Worm (Caenorhabditis elegans) whole organism, L1 larva: ENCODE measurements around the gene T14G12.6.
A peak's percentile ranks its signal among the peaks of the same experiment; 100 is the strongest.

ENCODE experiments used
- C16A3.4 ChIP-seq: fragments of 150-350 bp; optimal IDR thresholded peaks from 2 replicates; lab custom pipeline; 2014; ENCODE audit warnings: missing biosample characterization, missing genetic modification characterization
- C34B4.2 ChIP-seq: sonication (generic microtip); optimal IDR thresholded peaks from 2 replicates; lab custom pipeline; 2017; ENCODE audit warnings: mild to moderate bottlenecking, missing genetic modification characterization, missing compliant biosample characterization
- F16B12.6 ChIP-seq: fragments of 150-350 bp; optimal IDR thresholded peaks from 2 replicates; lab custom pipeline; 2014; ENCODE audit warnings: missing biosample characterization, missing genetic modification characterization
- Y116A8C.19 ChIP-seq: sonication (generic microtip); optimal IDR thresholded peaks from 2 replicates; lab custom pipeline; 2016; ENCODE audit warnings: missing compliant biosample characterization, missing genetic modification characterization, borderline replicate concordance
- alr-1 ChIP-seq: fragments of 200-800 bp; sonication (Bioruptor generic); optimal IDR thresholded peaks from 2 replicates; lab custom pipeline; 2018; ENCODE audit warnings: borderline replicate concordance, mild to moderate bottlenecking, missing genetic modification characterization, missing compliant biosample characterization
- aly-2 ChIP-seq: fragments of 150-350 bp; optimal IDR thresholded peaks from 2 replicates; lab custom pipeline; 2014; ENCODE audit warnings: missing biosample characterization, missing genetic modification characterization
- ama-1 ChIP-seq: fragments of 150-350 bp; optimal IDR thresholded peaks from 2 replicates; lab custom pipeline; 2014
- ceh-63 ChIP-seq: fragments of 200-800 bp; sonication (Bioruptor generic); optimal IDR thresholded peaks from 2 replicates; lab custom pipeline; 2018; ENCODE audit warnings: mild to moderate bottlenecking, missing genetic modification characterization, missing compliant biosample characterization
- ceh-8 ChIP-seq: fragments of 200-800 bp; sonication (Bioruptor generic); optimal IDR thresholded peaks from 2 replicates; lab custom pipeline; 2018; ENCODE audit warnings: mild to moderate bottlenecking, missing genetic modification characterization, moderate library complexity, missing compliant biosample characterization
- ceh-82 ChIP-seq, 3 experiments: fragments of 150-350 bp in 1 of 3; sonication (generic microtip) in 2 of 3; optimal IDR thresholded peaks; 2 replicates each; lab custom pipeline; 2014 to 2017; ENCODE audit warnings: missing biosample characterization in 3 of 3, missing genetic modification characterization in 3 of 3
- ceh-88 ChIP-seq: fragments of 200-800 bp; sonication (Bioruptor generic); IDR thresholded peaks from 2 replicates; pipeline ENCODE4 v1.3.6; 2022; ENCODE audit warnings: missing genetic modification characterization, missing compliant biosample characterization
- ceh-90 ChIP-seq: sonication (generic microtip); optimal IDR thresholded peaks from 2 replicates; lab custom pipeline; 2016; ENCODE audit warnings: missing genetic modification characterization, missing compliant biosample characterization
- efl-3 ChIP-seq: fragments of 200-800 bp; sonication (Bioruptor generic); optimal IDR thresholded peaks from 2 replicates; lab custom pipeline; 2018; ENCODE audit warnings: mild to moderate bottlenecking, missing genetic modification characterization, missing compliant biosample characterization
- egl-27 ChIP-seq, 2 experiments: fragments of 150-350 bp in 1 of 2; sonication (generic microtip); optimal IDR thresholded peaks; 3 replicates each; lab custom pipeline; 2017 to 2018; ENCODE audit warnings: missing biosample characterization in 2 of 2, missing genetic modification characterization in 2 of 2, missing genetic modification reagents in 2 of 2
- elt-3 ChIP-seq, 6 experiments: fragments of 150-350 bp in 1 of 6; sonication (generic microtip); optimal IDR thresholded peaks; 2 replicates each; lab custom pipeline; 2017 to 2018; ENCODE audit warnings: missing biosample characterization in 6 of 6, missing genetic modification characterization in 6 of 6, inconsistent platforms in 1 of 6
- fkh-10 ChIP-seq: sonication (generic microtip); optimal IDR thresholded peaks from 2 replicates; lab custom pipeline; 2017; ENCODE audit warnings: missing biosample characterization, missing genetic modification reagents, missing genetic modification characterization
- fkh-8 ChIP-seq: sonication (generic microtip); optimal IDR thresholded peaks from 2 replicates; lab custom pipeline; 2016; ENCODE audit warnings: mild to moderate bottlenecking, missing genetic modification characterization, missing compliant biosample characterization
- fos-1 ChIP-seq: fragments of 150-350 bp; optimal IDR thresholded peaks from 2 replicates; lab custom pipeline; 2014; ENCODE audit warnings: missing biosample characterization, missing genetic modification characterization
- hlh-4 ChIP-seq: sonication (generic microtip); optimal IDR thresholded peaks from 2 replicates; lab custom pipeline; 2016; ENCODE audit warnings: mild to moderate bottlenecking, missing genetic modification characterization, missing compliant biosample characterization
- hpl-2 ChIP-seq: fragments of 150-350 bp; optimal IDR thresholded peaks from 2 replicates; lab custom pipeline; 2014; ENCODE audit warnings: missing biosample characterization, missing genetic modification reagents, missing genetic modification characterization
- isw-1 ChIP-seq: fragments of 200-800 bp; sonication (Bioruptor generic); IDR thresholded peaks from 2 replicates; pipeline ENCODE4 v1.3.6; 2022; ENCODE audit warnings: missing genetic modification characterization, missing compliant biosample characterization
- jun-1 ChIP-seq: fragments of 150-350 bp; optimal IDR thresholded peaks from 2 replicates; lab custom pipeline; 2014; ENCODE audit warnings: missing biosample characterization, missing genetic modification reagents, missing genetic modification characterization
- lin-13 ChIP-seq: fragments of 150-350 bp; optimal IDR thresholded peaks from 2 replicates; lab custom pipeline; 2014; ENCODE audit warnings: missing biosample characterization, missing genetic modification reagents, missing genetic modification characterization
- lin-14 ChIP-seq: fragments of 200-800 bp; sonication (Bioruptor generic); optimal IDR thresholded peaks from 2 replicates; lab custom pipeline; 2018; ENCODE audit warnings: mild to moderate bottlenecking, missing genetic modification characterization, moderate library complexity, missing compliant biosample characterization
- lin-35 ChIP-seq, 2 experiments: fragments of 150-350 bp; optimal IDR thresholded peaks; 2 replicates each; lab custom pipeline; 2014; ENCODE audit warnings: missing biosample characterization in 2 of 2, missing genetic modification characterization in 2 of 2, missing genetic modification reagents in 2 of 2
- lsy-2 ChIP-seq, 2 experiments: fragments of 150-350 bp; optimal IDR thresholded peaks; 2 replicates each; lab custom pipeline; 2014; ENCODE audit warnings: missing biosample characterization in 2 of 2, missing genetic modification characterization in 2 of 2
- mdl-1 ChIP-seq, 2 experiments: fragments of 150-350 bp; optimal IDR thresholded peaks; 2 replicates each; lab custom pipeline; 2014 to 2017; ENCODE audit warnings: missing biosample characterization in 2 of 2, missing genetic modification characterization in 2 of 2, inconsistent platforms in 1 of 2
- mef-2 ChIP-seq: fragments of 150-350 bp; optimal IDR thresholded peaks from 2 replicates; lab custom pipeline; 2014; ENCODE audit warnings: missing biosample characterization, missing genetic modification characterization
- nhr-11 ChIP-seq: fragments of 150-350 bp; optimal IDR thresholded peaks from 2 replicates; lab custom pipeline; 2014; ENCODE audit warnings: missing biosample characterization, missing genetic modification characterization
- nhr-19 ChIP-seq: fragments of 200-800 bp; sonication (Bioruptor generic); conservative IDR thresholded peaks from 2 replicates; pipeline ENCODE4 v1.3.6; 2022; ENCODE audit warnings: missing genetic modification characterization, missing compliant biosample characterization
- nhr-237 ChIP-seq: fragments of 150-350 bp; optimal IDR thresholded peaks from 2 replicates; lab custom pipeline; 2014; ENCODE audit warnings: missing biosample characterization, missing genetic modification characterization
- nhr-28 ChIP-seq: fragments of 150-350 bp; optimal IDR thresholded peaks from 2 replicates; lab custom pipeline; 2014; ENCODE audit warnings: missing biosample characterization, missing genetic modification characterization
- nhr-47 ChIP-seq: sonication (generic microtip); optimal IDR thresholded peaks from 2 replicates; lab custom pipeline; 2016; ENCODE audit warnings: mild to moderate bottlenecking, missing genetic modification characterization, moderate library complexity, missing compliant biosample characterization
- nhr-76 ChIP-seq: sonication (generic microtip); optimal IDR thresholded peaks from 2 replicates; lab custom pipeline; 2017; ENCODE audit warnings: missing biosample characterization, missing genetic modification characterization
- nhr-90 ChIP-seq: sonication (generic microtip); optimal IDR thresholded peaks from 2 replicates; lab custom pipeline; 2016; ENCODE audit warnings: mild to moderate bottlenecking, missing genetic modification characterization, missing compliant biosample characterization; ENCODE audit not compliant: poor library complexity
- pax-3 ChIP-seq: fragments of 200-800 bp; sonication (Bioruptor generic); optimal IDR thresholded peaks from 2 replicates; lab custom pipeline; 2018; ENCODE audit warnings: mild to moderate bottlenecking, missing genetic modification characterization, moderate library complexity, missing compliant biosample characterization
- rnt-1 ChIP-seq: sonication (generic microtip); optimal IDR thresholded peaks from 2 replicates; lab custom pipeline; 2016; ENCODE audit warnings: mild to moderate bottlenecking, missing genetic modification characterization, moderate library complexity, missing compliant biosample characterization
- skn-1 ChIP-seq: fragments of 150-350 bp; optimal IDR thresholded peaks from 2 replicates; lab custom pipeline; 2014; ENCODE audit warnings: missing biosample characterization, missing genetic modification characterization
- snpc-4 ChIP-seq: fragments of 150-350 bp; optimal IDR thresholded peaks from 2 replicates; lab custom pipeline; 2014; ENCODE audit warnings: missing biosample characterization, missing genetic modification characterization
- snu-23 ChIP-seq: sonication (generic microtip); optimal IDR thresholded peaks from 2 replicates; lab custom pipeline; 2016; ENCODE audit warnings: missing genetic modification characterization, missing compliant biosample characterization
- sptf-1 ChIP-seq: fragments of 150-350 bp; optimal IDR thresholded peaks from 2 replicates; lab custom pipeline; 2014; ENCODE audit warnings: missing biosample characterization, missing genetic modification characterization
- sup-37 ChIP-seq: fragments of 200-800 bp; sonication (Bioruptor generic); optimal IDR thresholded peaks from 2 replicates; lab custom pipeline; 2018; ENCODE audit warnings: mild to moderate bottlenecking, missing genetic modification characterization, missing compliant biosample characterization
- unc-86 ChIP-seq: sonication (generic microtip); optimal IDR thresholded peaks from 2 replicates; lab custom pipeline; 2016; ENCODE audit warnings: missing genetic modification characterization, missing compliant biosample characterization
- unc-98 ChIP-seq: fragments of 200-800 bp; sonication (Bioruptor generic); IDR thresholded peaks from 2 replicates; pipeline ENCODE4 v1.3.6; 2022; ENCODE audit warnings: missing genetic modification characterization, missing compliant biosample characterization
- vab-15 ChIP-seq: sonication (generic microtip); optimal IDR thresholded peaks from 2 replicates; lab custom pipeline; 2017; ENCODE audit warnings: missing genotype, mild to moderate bottlenecking, missing genetic modification characterization, missing compliant biosample characterization

The T14G12.6 gene

DNA sequence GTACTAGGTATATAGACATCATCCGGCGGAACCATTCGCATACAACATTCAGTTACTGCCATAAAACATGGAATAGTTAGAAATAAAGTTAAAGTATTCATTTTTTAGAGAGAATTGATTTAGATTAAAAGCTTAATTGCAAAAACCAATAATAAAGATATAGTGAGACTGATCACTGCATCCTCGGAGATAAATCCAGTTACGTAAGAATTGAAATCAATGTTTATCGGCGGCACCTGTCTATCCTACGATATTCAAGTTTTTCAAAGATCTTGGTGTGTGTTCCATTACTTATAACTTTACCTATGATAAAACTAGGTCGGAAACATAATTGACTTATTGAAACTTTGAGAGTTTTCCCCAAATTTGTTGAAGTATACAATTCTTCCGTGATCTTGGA is at the start of gene T14G12.6:
TSS of gene T14G12.6 (minus strand) at position 101 of the 400 bp plus-strand sequence.
- TF ChIP-seq alr-1 = no peak
- no peak for TF ChIP-seq unc-98 (GFP tag; lab: Robert Waterston, UW)
- TF ChIP-seq snu-23 (GFP tag; lab: Kevin White, UChicago) = no peak
- no peak for TF ChIP-seq nhr-47 (tag; lab: Kevin White, UChicago)
- no peak for TF ChIP-seq aly-2 (tag; lab: Kevin White, UChicago)
- TF ChIP-seq lin-14 = no peak
- no peak for TF ChIP-seq nhr-237 (tag; lab: Kevin White, UChicago)
- TF ChIP-seq vab-15 (tag; lab: Kevin White, UChicago) = no peak
- no peak for TF ChIP-seq snpc-4 (tag; lab: Kevin White, UChicago)
- TF ChIP-seq fkh-8 (tag; lab: Kevin White, UChicago) = no peak
- TF ChIP-seq nhr-28 (tag; lab: Kevin White, UChicago) = no peak
- no peak for TF ChIP-seq skn-1 (tag; lab: Kevin White, UChicago)
- TF ChIP-seq isw-1 (GFP tag; lab: Robert Waterston, UW) = no peak
- TF ChIP-seq ceh-90 (tag; lab: Kevin White, UChicago) = no peak
- TF ChIP-seq lin-13 (GFP tag; lab: Kevin White, UChicago) = no peak
- no peak for TF ChIP-seq sptf-1 (tag; lab: Kevin White, UChicago)

DNA sequence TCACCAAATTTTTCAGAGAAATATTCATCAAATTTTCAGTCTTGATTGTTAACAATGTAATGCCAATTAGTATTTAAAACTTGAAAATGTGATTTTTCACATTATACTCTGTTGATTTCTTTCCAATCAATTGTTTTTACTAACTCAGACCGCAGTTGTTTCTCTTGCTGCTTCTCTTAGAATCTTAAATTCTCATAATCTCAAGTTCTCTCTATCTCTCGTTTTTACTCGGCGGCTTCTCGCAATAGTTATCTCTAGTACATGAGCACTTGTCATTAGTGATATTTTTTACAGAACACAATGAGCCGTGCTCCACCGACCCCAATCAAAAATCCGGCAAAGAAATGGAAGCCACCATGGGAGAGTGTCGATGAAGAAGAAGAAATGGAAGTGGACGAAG is 47.9 kb upstream of the T14G12.6 start, which contains the start of gene F35A5.1:
TSS of gene F35A5.1 (plus strand) at position 301 of the 400 bp plus-strand sequence.
- no peak for TF ChIP-seq ceh-82 (tag; optimal IDR thresholded peaks at IDR 0.05; lab: Kevin White, UChicago)
- no peak for TF ChIP-seq efl-3 (GFP tag; lab: Kevin White, UChicago)

DNA sequence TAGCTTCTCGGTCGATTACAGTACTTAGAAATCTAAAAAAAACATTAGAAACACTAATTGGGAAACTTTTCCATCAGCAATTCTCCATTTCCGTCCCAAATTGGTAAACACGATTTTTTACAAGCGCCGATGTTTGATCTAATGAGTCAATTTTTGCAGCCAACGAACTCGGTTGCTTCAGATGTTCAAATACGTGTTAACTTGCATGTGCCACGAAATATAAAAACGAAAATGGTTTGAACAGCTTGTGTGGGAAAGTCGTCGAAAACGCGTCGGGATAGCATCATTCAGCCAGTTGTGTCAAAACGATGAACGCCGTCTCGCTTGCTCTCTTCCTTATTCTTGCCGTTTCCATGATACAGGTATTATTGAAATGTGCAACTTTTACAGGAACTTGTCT is 45.6 kb upstream of the T14G12.6 start, which contains the start of gene F35A5.2:
TSS of gene F35A5.2 (plus strand) at position 301 of the 400 bp plus-strand sequence.
- no peak for TF ChIP-seq lsy-2 (tag; optimal IDR thresholded peaks at IDR 0.05; lab: Kevin White, UChicago)
- no peak for TF ChIP-seq C16A3.4 (tag; lab: Kevin White, UChicago)
- no peak for TF ChIP-seq nhr-47 (tag; lab: Kevin White, UChicago)
- TF ChIP-seq snpc-4 (tag; lab: Kevin White, UChicago) = no peak
- TF ChIP-seq ceh-8 (GFP tag; lab: Kevin White, UChicago) = no peak
- TF ChIP-seq unc-86 (tag; lab: Kevin White, UChicago) = no peak
- TF ChIP-seq alr-1 = no peak
- TF ChIP-seq egl-27 (tag; optimal IDR thresholded peaks at IDR 0.05; lab: Kevin White, UChicago) = no peak
- no peak for TF ChIP-seq hlh-4
- TF ChIP-seq fos-1 (tag; lab: Kevin White, UChicago) = no peak
- TF ChIP-seq pax-3 (tag; lab: Kevin White, UChicago) = no peak
- TF ChIP-seq Y116A8C.19 (tag; lab: Kevin White, UChicago) = no peak
- no peak for TF ChIP-seq lin-35 (GFP tag; optimal IDR thresholded peaks at IDR 0.05; lab: Kevin White, UChicago)
- TF ChIP-seq nhr-90 = no peak
- no peak for TF ChIP-seq ama-1 (lab: Kevin White, UChicago)
- no peak for TF ChIP-seq elt-3 (tag; optimal IDR thresholded peaks at IDR 0.05; lab: Kevin White, UChicago)
- TF ChIP-seq ceh-63 = no peak
- no peak for TF ChIP-seq mef-2 (tag; lab: Kevin White, UChicago)
- no peak for TF ChIP-seq F16B12.6

DNA sequence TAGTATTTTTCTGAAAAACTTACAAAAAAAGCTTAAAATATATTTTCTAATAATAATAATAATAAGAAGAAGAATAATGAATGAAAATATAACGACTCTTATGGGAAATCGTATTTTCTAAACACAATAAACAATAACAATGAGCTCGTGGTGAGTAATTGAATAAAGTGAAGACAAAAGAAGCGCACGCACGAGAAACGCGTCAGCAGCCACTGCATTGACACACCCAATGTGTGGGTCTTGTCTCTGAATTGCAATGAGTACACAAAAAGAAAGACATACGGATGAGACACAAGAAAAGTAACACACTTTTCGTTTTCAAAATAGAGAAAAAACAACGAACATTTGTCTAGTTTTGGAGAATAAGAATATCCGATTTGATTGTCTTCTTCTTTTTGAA is 44.1 kb upstream of the T14G12.6 start, which contains the start of gene F35A5.8:
TSS of gene F35A5.8 (minus strand) at position 151 of the 400 bp plus-strand sequence.
- peak; percentile 30 for TF ChIP-seq sup-37
- TF ChIP-seq egl-27 (tag; optimal IDR thresholded peaks at IDR 0.05; lab: Kevin White, UChicago) = no peak
- no peak for TF ChIP-seq hpl-2
- peak; percentile 20 for TF ChIP-seq jun-1
- TF ChIP-seq Y116A8C.19 (tag; lab: Kevin White, UChicago) = no peak
- peak; percentile 85 for TF ChIP-seq nhr-19 (GFP tag; lab: Robert Waterston, UW)
- TF ChIP-seq ceh-82 (tag; optimal IDR thresholded peaks at IDR 0.05; lab: Kevin White, UChicago) = peak; percentile 66 to 83 (median 69)
- TF ChIP-seq lin-14 = peak; percentile 89
- TF ChIP-seq F16B12.6 = peak; percentile 55
- peak; percentile 59 to 80 for TF ChIP-seq lin-35 (GFP tag; optimal IDR thresholded peaks at IDR 0.05; lab: Kevin White, UChicago)
- TF ChIP-seq unc-98 (GFP tag; lab: Robert Waterston, UW) = no peak
- TF ChIP-seq ceh-90 (tag; lab: Kevin White, UChicago) = no peak
- peak in 1 of 2 experiments; percentile 54 for TF ChIP-seq mdl-1 (tag; optimal IDR thresholded peaks at IDR 0.05; lab: Kevin White, UChicago)
- no peak for TF ChIP-seq fkh-10 (GFP tag; lab: Kevin White, UChicago)
- TF ChIP-seq ceh-63 = no peak
- TF ChIP-seq nhr-11 (tag; lab: Kevin White, UChicago) = peak; percentile 31
- no peak for TF ChIP-seq nhr-76
- TF ChIP-seq rnt-1 (tag; lab: Kevin White, UChicago) = peak; percentile 91
- peak; percentile 85 for TF ChIP-seq C16A3.4 (tag; lab: Kevin White, UChicago)
- TF ChIP-seq nhr-47 (tag; lab: Kevin White, UChicago) = peak; percentile 84
- peak; percentile 89 for TF ChIP-seq snu-23 (GFP tag; lab: Kevin White, UChicago)
- no peak for TF ChIP-seq C34B4.2
- TF ChIP-seq ceh-88 (GFP tag; lab: Robert Waterston, UW) = no peak
- peak in 2 of 6 experiments; percentile 30 to 50 for TF ChIP-seq elt-3 (tag; optimal IDR thresholded peaks at IDR 0.05; lab: Kevin White, UChicago)
- peak; percentile 80 for TF ChIP-seq nhr-90
